Fruit fly (Drosophila melanogaster): ENCODE results near the gene sNPF.

DNA sequence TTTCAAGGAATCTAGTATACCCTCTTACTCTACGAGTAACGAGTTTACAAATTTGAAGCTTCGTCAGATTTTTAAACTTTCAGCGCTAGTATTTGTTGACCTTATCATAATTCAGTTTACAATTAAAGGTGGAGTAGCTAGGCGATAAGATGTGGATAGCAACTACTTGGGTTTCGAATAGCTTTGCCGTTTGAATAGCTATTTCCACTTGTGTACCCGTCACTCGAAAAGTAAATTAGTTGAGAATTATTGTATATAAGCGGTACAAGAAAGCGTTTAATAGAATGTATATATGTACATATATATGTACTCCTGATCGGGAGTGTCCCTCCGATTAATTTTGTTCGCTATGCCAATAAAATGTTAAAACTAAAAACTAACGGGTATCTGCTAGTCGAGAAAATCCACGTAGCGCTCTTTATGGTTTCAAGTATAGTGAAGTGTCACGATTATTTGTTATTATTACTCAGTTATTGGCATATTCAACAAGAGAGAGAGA, 1.3 kb upstream of the sNPF start:
- TF ChIP-seq CG11902 (GFP tag; optimal IDR thresholded peaks at IDR 0.05) (no peak), Hr38 (GFP tag; optimal IDR thresholded peaks at IDR 0.05) (no peak), topi (GFP tag; optimal IDR thresholded peaks at IDR 0.05) (no peak), Gug (GFP tag; IDR thresholded peaks at IDR 0.05) (no peak), dsx (GFP tag; optimal IDR thresholded peaks at IDR 0.05; ENCODE audit: poor library complexity, severe bottlenecking) (no peak), Lpt (GFP tag; optimal IDR thresholded peaks at IDR 0.05) (no peak), Blimp-1 (GFP tag; optimal IDR thresholded peaks at IDR 0.05) (no peak), CG9139 (GFP tag; optimal IDR thresholded peaks at IDR 0.05) (no peak)
